Worm (Caenorhabditis elegans): ENCODE results near the gene C52E2.3.

Gene C52E2.3

ce11 chrII:1884635-1885034, 33.6 kb downstream of the C52E2.3 start, which contains the start of gene math-6:
Gene math-6, minus strand, starts transcription at chrII:1884735.
- no peak for TF ChIP-seq dao-5 (tag; optimal IDR thresholded peaks at IDR 0.05)
- TF ChIP-seq W03F9.2 (tag; optimal IDR thresholded peaks at IDR 0.05) = no peak
- TF ChIP-seq him-1 (tag; optimal IDR thresholded peaks at IDR 0.05) = no peak

- no peak for TF ChIP-seq W03F9.2 (tag; optimal IDR thresholded peaks at IDR 0.05)
- TF ChIP-seq dao-5 (tag; optimal IDR thresholded peaks at IDR 0.05) = no peak
- TF ChIP-seq him-1 (tag; optimal IDR thresholded peaks at IDR 0.05) = no peak
Measured at ce11 chrII:1886379-1886778, 35.3 kb downstream of the C52E2.3 start, which contains the start of gene math-7. Gene math-7, minus strand, starts transcription at chrII:1886479.

ce11 chrII:1889071-1889470, 38.0 kb downstream of the C52E2.3 start, which contains the start of gene math-8:
Gene math-8, minus strand, starts transcription at chrII:1889171.
- TF ChIP-seq dao-5 (tag; optimal IDR thresholded peaks at IDR 0.05) = no peak
- TF ChIP-seq W03F9.2 (tag; optimal IDR thresholded peaks at IDR 0.05) = no peak
- no peak for TF ChIP-seq him-1 (tag; optimal IDR thresholded peaks at IDR 0.05)

- TF ChIP-seq dao-5 (tag; optimal IDR thresholded peaks at IDR 0.05) (no peak), W03F9.2 (tag; optimal IDR thresholded peaks at IDR 0.05) (no peak), him-1 (tag; optimal IDR thresholded peaks at IDR 0.05) (no peak)
Measured at ce11 chrII:1890682-1891081, 39.6 kb downstream of the C52E2.3 start, which contains the start of gene math-9. Gene math-9, minus strand, starts transcription at chrII:1890782.

- TF ChIP-seq dao-5 (tag; optimal IDR thresholded peaks at IDR 0.05) = no peak
- no peak for TF ChIP-seq W03F9.2 (tag; optimal IDR thresholded peaks at IDR 0.05)
- no peak for TF ChIP-seq him-1 (tag; optimal IDR thresholded peaks at IDR 0.05)
Measured at ce11 chrII:1893912-1894311, 42.9 kb downstream of the C52E2.3 start, which contains the start of gene C16C4.1. Gene C16C4.1, plus strand, starts transcription at chrII:1894212.

ce11 chrII:1895278-1895677, 44.2 kb downstream of the C52E2.3 start, which contains the start of gene C46F9.5:
Gene C46F9.5, plus strand, starts transcription at chrII:1895578.
- TF ChIP-seq W03F9.2 (tag; optimal IDR thresholded peaks at IDR 0.05) = no peak
- no peak for TF ChIP-seq dao-5 (tag; optimal IDR thresholded peaks at IDR 0.05)
- no peak for TF ChIP-seq him-1 (tag; optimal IDR thresholded peaks at IDR 0.05)

ce11 chrII:1895762-1896161, 44.7 kb downstream of the C52E2.3 start, which contains the start of gene math-25:
Gene math-25, plus strand, starts transcription at chrII:1896062.
- TF ChIP-seq W03F9.2 (tag; optimal IDR thresholded peaks at IDR 0.05) (no peak), dao-5 (tag; optimal IDR thresholded peaks at IDR 0.05) (no peak), him-1 (tag; optimal IDR thresholded peaks at IDR 0.05) (no peak)

- TF ChIP-seq W03F9.2 (tag; optimal IDR thresholded peaks at IDR 0.05) (no peak), dao-5 (tag; optimal IDR thresholded peaks at IDR 0.05) (no peak), him-1 (tag; optimal IDR thresholded peaks at IDR 0.05) (no peak)
Measured at ce11 chrII:1897936-1898335, 46.9 kb downstream of the C52E2.3 start, which contains the start of gene C46F9.6. Gene C46F9.6, plus strand, starts transcription at chrII:1898236.

- TF ChIP-seq W03F9.2 (tag; optimal IDR thresholded peaks at IDR 0.05) (no peak), dao-5 (tag; optimal IDR thresholded peaks at IDR 0.05) (no peak), him-1 (tag; optimal IDR thresholded peaks at IDR 0.05) (no peak)
Measured at ce11 chrII:1899934-1900333, 48.9 kb downstream of the C52E2.3 start, which contains the start of gene math-24. Gene math-24, plus strand, starts transcription at chrII:1900234.

ce11 chrII:1901981-1902380, 50.9 kb downstream of the C52E2.3 start, which contains the start of gene math-23:
Gene math-23, plus strand, starts transcription at chrII:1902281.
- no peak for TF ChIP-seq dao-5 (tag; optimal IDR thresholded peaks at IDR 0.05)
- TF ChIP-seq W03F9.2 (tag; optimal IDR thresholded peaks at IDR 0.05) = no peak
- TF ChIP-seq him-1 (tag; optimal IDR thresholded peaks at IDR 0.05) = no peak
